Worm (Caenorhabditis elegans): ENCODE data around the gene srbc-13.

The srbc-13 gene

DNA sequence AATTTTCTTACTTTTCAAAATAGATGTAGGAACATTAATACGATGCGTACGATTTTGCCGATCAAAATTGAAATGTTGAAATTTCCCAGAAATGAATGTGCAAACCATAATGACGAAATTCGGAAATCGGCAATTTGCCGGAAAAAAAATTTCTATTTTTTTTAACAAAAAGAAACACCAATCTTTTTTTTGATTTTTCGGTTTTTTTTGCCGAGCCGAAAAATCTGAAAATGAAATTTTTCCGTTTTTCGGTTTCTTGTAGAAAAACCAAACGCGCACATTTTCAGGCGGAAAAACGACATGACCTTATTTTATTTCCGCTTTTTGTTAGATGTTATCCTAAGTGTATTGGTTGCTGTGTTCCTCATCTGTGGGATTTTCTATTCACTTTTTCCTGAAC is at the start of gene srbc-13:
srbc-13 (plus strand) TSS at position 301 of the 400 bp plus-strand sequence.
- TF ChIP-seq ceh-13 (GFP tag; optimal IDR thresholded peaks at IDR 0.05), result no peak
- TF ChIP-seq aly-1 (tag; optimal IDR thresholded peaks at IDR 0.05), result no peak
- no peak for TF ChIP-seq B0310.2 (tag; optimal IDR thresholded peaks at IDR 0.05)
- TF ChIP-seq F13C5.2 (tag; optimal IDR thresholded peaks at IDR 0.05), result no peak
- no peak for TF ChIP-seq tbx-11 (GFP tag; IDR thresholded peaks at IDR 0.05)
- TF ChIP-seq hmg-4 (GFP tag; optimal IDR thresholded peaks at IDR 0.05), result no peak
- no peak for TF ChIP-seq scrt-1 (GFP tag; IDR thresholded peaks at IDR 0.05)
- TF ChIP-seq ets-7 (tag; optimal IDR thresholded peaks at IDR 0.05), result no peak
- TF ChIP-seq pes-1 (GFP tag; IDR thresholded peaks at IDR 0.05), result no peak
- TF ChIP-seq tbx-37 (GFP tag; conservative IDR thresholded peaks at IDR 0.05), result no peak
- no peak for TF ChIP-seq tra-4 (tag; optimal IDR thresholded peaks at IDR 0.05)
- no peak for TF ChIP-seq ama-1 (optimal IDR thresholded peaks at IDR 0.05)
- TF ChIP-seq flt-1 (GFP tag; IDR thresholded peaks at IDR 0.05), result no peak

DNA sequence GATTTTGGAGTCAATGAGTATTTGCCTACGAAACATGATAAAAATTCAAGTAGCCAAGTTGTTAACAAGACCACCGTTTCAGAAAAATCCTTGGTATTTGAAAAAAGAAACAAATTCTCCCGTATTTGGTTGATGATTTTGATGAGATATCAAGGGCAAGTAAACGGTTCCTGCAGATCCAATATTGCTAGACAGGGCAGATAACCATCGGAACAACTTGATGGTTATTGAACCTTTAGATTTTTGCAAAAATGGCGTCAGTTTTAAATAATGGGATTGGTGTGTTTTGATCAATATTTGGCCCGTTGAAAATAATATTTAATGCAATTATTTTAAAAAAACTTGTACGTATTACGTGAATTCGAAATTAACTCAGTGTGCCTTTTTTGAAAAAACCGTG is 47.4 kb upstream of the srbc-13 start:
- TF ChIP-seq F13C5.2 (tag; optimal IDR thresholded peaks at IDR 0.05) (no peak), pes-1 (GFP tag; IDR thresholded peaks at IDR 0.05) (no peak), hmbx-1 (tag; optimal IDR thresholded peaks at IDR 0.05) (no peak), scrt-1 (GFP tag; IDR thresholded peaks at IDR 0.05) (no peak), sea-1 (GFP tag; conservative IDR thresholded peaks at IDR 0.05) (no peak), tra-4 (tag; optimal IDR thresholded peaks at IDR 0.05) (no peak), tbx-11 (GFP tag; IDR thresholded peaks at IDR 0.05) (no peak)

DNA sequence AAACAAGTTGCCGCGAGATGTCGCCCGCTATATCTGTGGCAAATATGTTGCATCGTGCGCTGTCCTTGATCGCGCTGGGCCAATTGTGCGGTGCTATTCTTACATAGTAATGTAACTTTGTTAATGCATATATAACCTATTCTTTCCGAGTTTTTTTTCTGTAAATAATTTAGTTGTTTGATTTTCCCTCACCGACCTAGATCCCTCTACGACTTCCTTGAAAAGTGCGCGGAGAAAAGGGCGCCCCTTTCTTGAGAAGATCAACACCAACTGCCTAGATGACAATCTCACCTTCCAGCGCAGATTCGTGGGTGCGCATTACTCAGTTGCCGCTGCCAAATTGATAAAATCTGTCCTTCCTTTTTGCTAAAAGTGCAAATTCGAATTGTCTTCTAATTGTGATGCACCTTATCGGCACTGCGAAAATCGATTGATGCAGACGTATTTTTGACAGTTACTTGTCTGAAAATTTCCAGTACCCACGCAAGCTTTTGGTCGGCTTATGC is 46.0 kb upstream of the srbc-13 start:
- no peak for TF ChIP-seq hnd-1 (tag; optimal IDR thresholded peaks at IDR 0.05)
- TF ChIP-seq hmbx-1 (tag; optimal IDR thresholded peaks at IDR 0.05), result no peak
- no peak for TF ChIP-seq F13C5.2 (tag; optimal IDR thresholded peaks at IDR 0.05)
- TF ChIP-seq ama-1 (optimal IDR thresholded peaks at IDR 0.05), result no peak
- no peak for TF ChIP-seq pes-1 (GFP tag; IDR thresholded peaks at IDR 0.05)
- no peak for TF ChIP-seq ets-7 (tag; optimal IDR thresholded peaks at IDR 0.05)
- TF ChIP-seq flt-1 (GFP tag; IDR thresholded peaks at IDR 0.05), result no peak
- no peak for TF ChIP-seq ceh-36 (tag; optimal IDR thresholded peaks at IDR 0.05)
- no peak for TF ChIP-seq scrt-1 (GFP tag; IDR thresholded peaks at IDR 0.05)
- no peak for TF ChIP-seq tra-4 (tag; optimal IDR thresholded peaks at IDR 0.05)
- TF ChIP-seq aly-1 (tag; optimal IDR thresholded peaks at IDR 0.05), result no peak
- TF ChIP-seq sea-1 (GFP tag; conservative IDR thresholded peaks at IDR 0.05), result no peak
- no peak for TF ChIP-seq ceh-13 (GFP tag; optimal IDR thresholded peaks at IDR 0.05)
- TF ChIP-seq tbx-37 (GFP tag; conservative IDR thresholded peaks at IDR 0.05), result no peak
- TF ChIP-seq tbx-11 (GFP tag; IDR thresholded peaks at IDR 0.05), result no peak
- no peak for TF ChIP-seq B0310.2 (tag; optimal IDR thresholded peaks at IDR 0.05)

DNA sequence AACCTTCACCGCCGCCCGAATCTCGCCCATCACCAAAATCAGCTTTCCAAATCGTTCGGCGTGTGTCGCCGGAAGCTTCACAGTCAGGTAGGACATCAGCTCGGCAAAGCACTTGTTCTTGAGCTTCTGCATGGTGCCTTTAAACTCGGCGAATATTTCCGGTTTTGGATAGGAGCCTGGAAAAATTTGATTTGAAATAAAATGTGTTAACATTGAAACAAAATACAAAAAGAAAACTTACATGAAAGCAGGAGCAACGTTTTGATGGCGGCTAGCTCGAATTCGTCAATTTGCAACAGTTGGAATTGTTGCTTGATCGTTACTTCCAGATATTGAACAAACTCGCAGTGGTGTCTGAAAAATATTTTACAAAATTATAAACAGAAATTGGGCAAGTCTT is 44.9 kb upstream of the srbc-13 start:
- TF ChIP-seq F13C5.2 (tag; optimal IDR thresholded peaks at IDR 0.05) (no peak), hmg-4 (GFP tag; optimal IDR thresholded peaks at IDR 0.05) (no peak), aly-1 (tag; optimal IDR thresholded peaks at IDR 0.05) (no peak), ceh-13 (GFP tag; optimal IDR thresholded peaks at IDR 0.05) (no peak), hmbx-1 (tag; optimal IDR thresholded peaks at IDR 0.05) (no peak), ceh-36 (tag; optimal IDR thresholded peaks at IDR 0.05) (no peak), scrt-1 (GFP tag; IDR thresholded peaks at IDR 0.05) (no peak), tra-4 (tag; optimal IDR thresholded peaks at IDR 0.05) (no peak), flt-1 (GFP tag; IDR thresholded peaks at IDR 0.05) (no peak), ama-1 (optimal IDR thresholded peaks at IDR 0.05) (no peak), ets-7 (tag; optimal IDR thresholded peaks at IDR 0.05) (no peak), pes-1 (GFP tag; IDR thresholded peaks at IDR 0.05) (no peak), tbx-11 (GFP tag; IDR thresholded peaks at IDR 0.05) (no peak), B0310.2 (tag; optimal IDR thresholded peaks at IDR 0.05) (no peak), sea-1 (GFP tag; conservative IDR thresholded peaks at IDR 0.05) (no peak)

DNA sequence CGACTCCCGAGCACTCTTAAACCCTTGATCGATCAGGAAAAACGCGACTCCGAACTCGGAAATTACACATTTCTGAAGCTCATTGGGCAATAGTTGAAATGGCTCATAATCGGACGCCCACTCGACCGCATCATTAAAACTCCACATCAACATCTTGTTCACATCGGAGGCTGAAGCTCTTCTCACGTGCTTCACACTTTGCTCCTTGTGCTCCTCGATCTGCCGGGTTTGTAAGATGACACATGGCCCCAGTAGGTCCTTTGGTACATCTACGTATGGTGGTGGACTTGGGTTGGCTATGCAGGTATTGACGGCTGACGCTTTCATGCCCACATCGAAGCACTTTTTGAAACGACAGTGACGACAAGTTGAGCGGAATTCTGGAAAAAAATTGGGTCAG is 44.1 kb upstream of the srbc-13 start:
- TF ChIP-seq tra-4 (tag; optimal IDR thresholded peaks at IDR 0.05), result no peak
- no peak for TF ChIP-seq tbx-37 (GFP tag; conservative IDR thresholded peaks at IDR 0.05)
- TF ChIP-seq B0310.2 (tag; optimal IDR thresholded peaks at IDR 0.05), result no peak
- no peak for TF ChIP-seq aly-1 (tag; optimal IDR thresholded peaks at IDR 0.05)
- no peak for TF ChIP-seq ceh-36 (tag; optimal IDR thresholded peaks at IDR 0.05)
- TF ChIP-seq pes-1 (GFP tag; IDR thresholded peaks at IDR 0.05), result no peak
- no peak for TF ChIP-seq tbx-11 (GFP tag; IDR thresholded peaks at IDR 0.05)
- TF ChIP-seq hmg-4 (GFP tag; optimal IDR thresholded peaks at IDR 0.05), result no peak
- no peak for TF ChIP-seq sea-1 (GFP tag; conservative IDR thresholded peaks at IDR 0.05)
- no peak for TF ChIP-seq hmbx-1 (tag; optimal IDR thresholded peaks at IDR 0.05)
- TF ChIP-seq flt-1 (GFP tag; IDR thresholded peaks at IDR 0.05), result no peak
- TF ChIP-seq hnd-1 (tag; optimal IDR thresholded peaks at IDR 0.05), result no peak
- TF ChIP-seq F13C5.2 (tag; optimal IDR thresholded peaks at IDR 0.05), result no peak
- TF ChIP-seq scrt-1 (GFP tag; IDR thresholded peaks at IDR 0.05), result no peak
- no peak for TF ChIP-seq ets-7 (tag; optimal IDR thresholded peaks at IDR 0.05)
- no peak for TF ChIP-seq ceh-13 (GFP tag; optimal IDR thresholded peaks at IDR 0.05)
- no peak for TF ChIP-seq ama-1 (optimal IDR thresholded peaks at IDR 0.05)

DNA sequence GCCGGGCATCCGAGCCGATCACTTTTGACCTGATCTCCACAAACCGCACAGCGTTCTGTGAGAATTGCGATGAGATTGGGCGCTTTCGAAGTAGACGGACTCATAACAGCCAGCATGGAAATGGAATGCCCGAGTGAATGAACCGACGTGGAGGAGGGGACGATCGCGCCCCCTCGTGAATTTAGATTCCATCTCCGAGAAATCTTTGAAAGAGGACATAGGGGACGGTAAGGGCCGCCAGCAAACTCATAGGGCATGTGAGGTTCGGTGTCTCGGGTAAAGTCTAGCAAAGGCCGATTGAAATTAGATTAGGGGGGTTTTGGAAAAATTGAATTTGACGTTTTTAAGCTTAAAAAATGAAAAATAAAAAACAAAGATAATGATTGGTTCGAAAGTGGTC is 43.1 kb upstream of the srbc-13 start, which contains the start of gene nhr-270:
nhr-270 (minus strand) TSS at position 257 of the 400 bp plus-strand sequence.
- no peak for TF ChIP-seq flt-1 (GFP tag; IDR thresholded peaks at IDR 0.05)
- TF ChIP-seq F13C5.2 (tag; optimal IDR thresholded peaks at IDR 0.05), result no peak
- TF ChIP-seq aly-1 (tag; optimal IDR thresholded peaks at IDR 0.05), result no peak
- no peak for TF ChIP-seq ets-7 (tag; optimal IDR thresholded peaks at IDR 0.05)
- TF ChIP-seq hmg-4 (GFP tag; optimal IDR thresholded peaks at IDR 0.05), result no peak
- no peak for TF ChIP-seq sea-1 (GFP tag; conservative IDR thresholded peaks at IDR 0.05)
- TF ChIP-seq tbx-11 (GFP tag; IDR thresholded peaks at IDR 0.05), result no peak
- TF ChIP-seq pes-1 (GFP tag; IDR thresholded peaks at IDR 0.05), result no peak
- no peak for TF ChIP-seq ama-1 (optimal IDR thresholded peaks at IDR 0.05)
- no peak for TF ChIP-seq scrt-1 (GFP tag; IDR thresholded peaks at IDR 0.05)
- TF ChIP-seq B0310.2 (tag; optimal IDR thresholded peaks at IDR 0.05), result no peak
- no peak for TF ChIP-seq tra-4 (tag; optimal IDR thresholded peaks at IDR 0.05)

DNA sequence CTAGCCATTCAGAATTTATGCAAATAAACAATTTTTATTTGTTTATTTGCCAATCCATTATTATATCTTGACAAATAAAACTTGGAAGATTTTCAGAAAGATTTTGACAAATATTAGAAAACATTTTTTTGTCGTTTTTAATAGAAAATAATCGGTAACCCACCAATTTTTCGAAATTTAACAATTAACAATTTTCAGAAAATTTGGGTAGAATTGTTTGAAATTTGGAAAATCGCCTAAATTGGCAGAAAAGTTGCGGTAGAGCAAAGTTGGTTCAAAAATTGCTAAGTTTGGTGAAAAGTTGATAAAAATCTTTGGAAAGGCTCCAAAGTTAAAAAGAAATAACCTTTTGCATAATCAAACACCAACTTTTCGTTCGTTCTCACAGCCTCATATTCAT is 39.4 kb upstream of the srbc-13 start:
- no peak for TF ChIP-seq scrt-1 (GFP tag; IDR thresholded peaks at IDR 0.05)
- TF ChIP-seq hmbx-1 (tag; optimal IDR thresholded peaks at IDR 0.05), result no peak
- no peak for TF ChIP-seq tra-4 (tag; optimal IDR thresholded peaks at IDR 0.05)
- no peak for TF ChIP-seq pes-1 (GFP tag; IDR thresholded peaks at IDR 0.05)
- no peak for TF ChIP-seq ceh-13 (GFP tag; optimal IDR thresholded peaks at IDR 0.05)
- TF ChIP-seq flt-1 (GFP tag; IDR thresholded peaks at IDR 0.05), result no peak
- TF ChIP-seq hnd-1 (tag; optimal IDR thresholded peaks at IDR 0.05), result no peak
- TF ChIP-seq tbx-11 (GFP tag; IDR thresholded peaks at IDR 0.05), result no peak
- no peak for TF ChIP-seq B0310.2 (tag; optimal IDR thresholded peaks at IDR 0.05)
- no peak for TF ChIP-seq aly-1 (tag; optimal IDR thresholded peaks at IDR 0.05)
- TF ChIP-seq tbx-37 (GFP tag; conservative IDR thresholded peaks at IDR 0.05), result no peak
- TF ChIP-seq ceh-36 (tag; optimal IDR thresholded peaks at IDR 0.05), result no peak
- TF ChIP-seq ets-7 (tag; optimal IDR thresholded peaks at IDR 0.05), result no peak
- no peak for TF ChIP-seq ama-1 (optimal IDR thresholded peaks at IDR 0.05)
- TF ChIP-seq F13C5.2 (tag; optimal IDR thresholded peaks at IDR 0.05), result no peak
